Worm (Caenorhabditis elegans) whole organism, mixed stage, embryonic: Measurements from ENCODE around the gene nep-5.

Source experiments
- M03D4.4 ChIP-seq: sonication (generic microtip); optimal IDR thresholded peaks from 2 replicates; lab custom pipeline; 2017; ENCODE audit warnings: mild to moderate bottlenecking, missing genetic modification characterization, missing compliant biosample characterization
- bed-3 ChIP-seq: fragments of 200-800 bp; sonication (Bioruptor generic); optimal IDR thresholded peaks from 3 replicates; lab custom pipeline; 2018; ENCODE audit warnings: mild to moderate bottlenecking, missing genetic modification characterization, moderate library complexity, missing compliant biosample characterization
- blmp-1 ChIP-seq: fragments of 150-350 bp; optimal IDR thresholded peaks from 2 replicates; lab custom pipeline; 2014; ENCODE audit warnings: missing biosample characterization, missing genetic modification characterization
- ceh-39 ChIP-seq: fragments of 150-350 bp; optimal IDR thresholded peaks from 2 replicates; lab custom pipeline; 2014; ENCODE audit warnings: missing biosample characterization, missing genetic modification characterization
- ceh-43 ChIP-seq: fragments of 200-800 bp; sonication (Bioruptor generic); optimal IDR thresholded peaks from 2 replicates; lab custom pipeline; 2018; ENCODE audit warnings: mild to moderate bottlenecking, missing genetic modification characterization, moderate library complexity, missing compliant biosample characterization
- ceh-83 ChIP-seq: fragments of 200-800 bp; sonication (Bioruptor generic); optimal IDR thresholded peaks from 2 replicates; lab custom pipeline; 2018; ENCODE audit warnings: mild to moderate bottlenecking, missing genetic modification characterization, missing compliant biosample characterization
- ces-1 ChIP-seq: fragments of 150-350 bp; optimal IDR thresholded peaks from 2 replicates; lab custom pipeline; 2014; ENCODE audit warnings: missing biosample characterization, missing genetic modification reagents, missing genetic modification characterization
- cnd-1 ChIP-seq: fragments of 200-800 bp; sonication (Bioruptor generic); optimal IDR thresholded peaks from 2 replicates; lab custom pipeline; 2018; ENCODE audit warnings: mild to moderate bottlenecking, missing genetic modification characterization, missing compliant biosample characterization
- elt-1 ChIP-seq: sonication (generic microtip); optimal IDR thresholded peaks from 2 replicates; lab custom pipeline; 2017; ENCODE audit warnings: missing genetic modification characterization, mild to moderate bottlenecking, missing compliant biosample characterization, antibody characterized with exemption, moderate library complexity, borderline replicate concordance; ENCODE audit not compliant: insufficient read depth
- hlh-1 ChIP-seq: fragments of 150-350 bp; optimal IDR thresholded peaks from 2 replicates; lab custom pipeline; 2014; ENCODE audit warnings: missing biosample characterization, missing genetic modification reagents, missing genetic modification characterization
- lin-13 ChIP-seq: fragments of 150-350 bp; optimal IDR thresholded peaks from 2 replicates; lab custom pipeline; 2014; ENCODE audit warnings: missing biosample characterization, missing genetic modification characterization
- lin-32 ChIP-seq: fragments of 200-800 bp; sonication (Bioruptor generic); optimal IDR thresholded peaks from 2 replicates; lab custom pipeline; 2018; ENCODE audit warnings: mild to moderate bottlenecking, missing genetic modification characterization, missing compliant biosample characterization
- lsy-2 ChIP-seq: fragments of 150-350 bp; optimal IDR thresholded peaks from 2 replicates; lab custom pipeline; 2014; ENCODE audit warnings: missing biosample characterization, missing genetic modification characterization
- mep-1 ChIP-seq: fragments of 150-350 bp; optimal IDR thresholded peaks from 2 replicates; lab custom pipeline; 2017; ENCODE audit warnings: missing biosample characterization, missing genetic modification reagents, missing genetic modification characterization, inconsistent platforms
- mls-2 ChIP-seq: sonication (generic microtip); optimal IDR thresholded peaks from 2 replicates; lab custom pipeline; 2016; ENCODE audit warnings: mild to moderate bottlenecking, missing genetic modification characterization, moderate library complexity, missing compliant biosample characterization
- nhr-12 ChIP-seq: fragments of 150-350 bp; optimal IDR thresholded peaks from 2 replicates; lab custom pipeline; 2014; ENCODE audit warnings: missing biosample characterization, missing genetic modification characterization
- nhr-2 ChIP-seq: fragments of 150-350 bp; optimal IDR thresholded peaks from 2 replicates; lab custom pipeline; 2014; ENCODE audit warnings: missing biosample characterization, missing genetic modification characterization
- nhr-28 ChIP-seq: fragments of 150-350 bp; optimal IDR thresholded peaks from 2 replicates; lab custom pipeline; 2014; ENCODE audit warnings: missing biosample characterization, missing genetic modification characterization
- nhr-76 ChIP-seq: sonication (generic microtip); optimal IDR thresholded peaks from 2 replicates; lab custom pipeline; 2017; ENCODE audit warnings: missing biosample characterization, missing genetic modification characterization
- pha-4 ChIP-seq: fragments of 150-350 bp; optimal IDR thresholded peaks from 2 replicates; lab custom pipeline; 2018; ENCODE audit warnings: missing biosample characterization, missing genetic modification reagents, missing genetic modification characterization
- sem-2 ChIP-seq: fragments of 200-800 bp; sonication (Bioruptor generic); optimal IDR thresholded peaks from 2 replicates; lab custom pipeline; 2018; ENCODE audit warnings: mild to moderate bottlenecking, missing genetic modification characterization, missing compliant biosample characterization
- snpc-4 ChIP-seq: fragments of 150-350 bp; optimal IDR thresholded peaks from 2 replicates; lab custom pipeline; 2014; ENCODE audit warnings: missing biosample characterization, missing genetic modification characterization
- sptf-1 ChIP-seq: sonication (generic microtip); optimal IDR thresholded peaks from 2 replicates; lab custom pipeline; 2017; ENCODE audit warnings: mild to moderate bottlenecking, missing genetic modification characterization, moderate library complexity, missing compliant biosample characterization
- tbx-8 ChIP-seq: fragments of 200-800 bp; sonication (Bioruptor generic); optimal IDR thresholded peaks from 2 replicates; lab custom pipeline; 2018; ENCODE audit warnings: mild to moderate bottlenecking, missing genetic modification characterization, moderate library complexity, missing compliant biosample characterization
- unc-120 ChIP-seq: sonication (generic microtip); optimal IDR thresholded peaks from 2 replicates; lab custom pipeline; 2017; ENCODE audit warnings: missing genetic modification characterization, missing compliant biosample characterization; ENCODE audit not compliant: poor library complexity, severe bottlenecking
- unc-62 ChIP-seq: fragments of 150-350 bp; optimal IDR thresholded peaks from 2 replicates; lab custom pipeline; 2014; ENCODE audit warnings: missing biosample characterization, missing genetic modification reagents, missing genetic modification characterization
- zip-8 ChIP-seq: fragments of 150-350 bp; optimal IDR thresholded peaks from 2 replicates; lab custom pipeline; 2014; ENCODE audit warnings: missing biosample characterization, missing genetic modification characterization
- ztf-11 ChIP-seq: fragments of 150-350 bp; optimal IDR thresholded peaks from 2 replicates; lab custom pipeline; 2014; ENCODE audit warnings: missing biosample characterization, missing genetic modification characterization

nep-5 gene

ce11 chrII:5505820-5506287, 17.9 kb downstream of the nep-5 start, which contains the start of gene npp-24:
TSS of gene npp-24 (plus strand) at chrII:5505870.
- TF ChIP-seq mls-2 (tag; lab: Kevin White, UChicago) = no peak
- no peak for TF ChIP-seq nhr-76 (tag; lab: Kevin White, UChicago)
- TF ChIP-seq sem-2 (GFP tag; lab: Kevin White, UChicago) = no peak
- no peak for TF ChIP-seq ztf-11
- TF ChIP-seq cnd-1 (tag; lab: Kevin White, UChicago) = no peak
- peak; percentile 79 for TF ChIP-seq ces-1
- TF ChIP-seq blmp-1 = peak; percentile 3
- no peak for TF ChIP-seq zip-8 (tag; lab: Kevin White, UChicago)
- TF ChIP-seq nhr-28 (tag; lab: Kevin White, UChicago) = no peak
- TF ChIP-seq ceh-43 = no peak

ce11 chrII:5511417-5512353, 23.7 kb downstream of the nep-5 start:
- TF ChIP-seq hlh-1 (peak; percentile 86), ceh-83 (GFP tag; lab: Kevin White, UChicago) (no peak), sem-2 (GFP tag; lab: Kevin White, UChicago) (no peak), nhr-28 (tag; lab: Kevin White, UChicago) (no peak), lin-13 (tag; lab: Kevin White, UChicago) (no peak), zip-8 (tag; lab: Kevin White, UChicago) (no peak), unc-120 (tag; lab: Kevin White, UChicago) (peak; percentile 2), ces-1 (peak; percentile 67)

DNA sequence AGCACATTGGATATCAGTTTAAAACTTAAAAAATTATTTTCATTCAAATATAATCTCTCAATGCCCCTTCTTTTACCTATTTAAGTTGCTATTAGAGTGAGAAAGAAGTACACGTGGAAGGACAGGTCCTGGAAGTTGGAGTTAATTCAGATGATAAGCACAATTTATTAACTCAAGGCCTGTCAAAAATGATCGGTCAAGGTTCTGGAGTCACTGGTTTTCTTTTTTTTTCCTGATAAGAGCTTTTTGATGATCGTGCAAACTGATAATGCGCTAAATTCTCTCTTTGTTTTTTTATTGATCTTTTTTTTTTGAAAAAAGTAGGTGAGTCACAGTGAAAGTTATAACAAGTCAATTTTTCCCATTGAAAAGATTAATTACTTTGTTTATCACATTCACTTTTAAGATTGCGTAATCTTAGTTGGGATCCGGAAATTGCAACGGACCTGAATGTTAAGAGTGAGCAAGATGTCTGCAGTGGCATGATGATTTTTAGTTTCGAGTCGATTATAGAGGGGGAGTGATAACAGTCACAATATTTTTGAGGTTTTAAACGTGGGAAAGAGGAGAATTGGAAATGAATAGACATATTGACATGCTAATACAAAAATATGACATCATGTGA, 24.6 kb downstream of the nep-5 start:
- TF ChIP-seq pha-4 (tag; lab: Kevin White, UChicago) (no peak), M03D4.4 (tag; lab: Kevin White, UChicago) (no peak), ceh-43 (no peak), tbx-8 (no peak), ces-1 (no peak), nhr-76 (tag; lab: Kevin White, UChicago) (no peak), nhr-12 (tag; lab: Kevin White, UChicago) (no peak), lsy-2 (tag; lab: Kevin White, UChicago) (no peak), unc-120 (tag; lab: Kevin White, UChicago) (no peak), nhr-2 (no peak)

DNA sequence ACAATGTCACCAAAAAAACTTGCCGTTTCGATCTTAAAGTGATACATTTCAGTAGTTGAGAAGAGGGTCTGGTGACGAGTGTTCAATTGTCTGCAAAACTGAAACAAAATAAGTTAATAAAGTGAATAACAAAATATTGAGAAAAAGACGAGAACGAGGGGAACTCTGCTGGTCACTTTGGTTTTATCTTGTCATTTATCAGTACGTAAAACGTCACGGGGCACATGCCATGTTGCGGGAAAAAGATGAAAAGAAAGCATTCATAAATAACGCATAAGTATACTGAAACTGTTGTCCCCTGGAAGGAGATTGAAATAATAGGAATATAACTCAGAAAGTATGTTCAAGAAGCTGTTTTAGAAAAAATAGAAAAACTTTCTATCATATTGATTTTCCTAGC, 26.9 kb downstream of the nep-5 start, which contains the start of gene sahd-1:
Gene sahd-1 (minus strand): TSS at position 100 of the 400 bp plus-strand sequence.
- TF ChIP-seq zip-8 (tag; lab: Kevin White, UChicago) (no peak), nhr-2 (no peak), sem-2 (GFP tag; lab: Kevin White, UChicago) (no peak), unc-62 (GFP tag; lab: Kevin White, UChicago) (no peak), nhr-28 (tag; lab: Kevin White, UChicago) (no peak), blmp-1 (no peak), nhr-76 (tag; lab: Kevin White, UChicago) (no peak), bed-3 (no peak), lin-32 (GFP tag; lab: Kevin White, UChicago) (no peak)
- TF ChIP-seq, all 35 proteins: peak for 0

DNA sequence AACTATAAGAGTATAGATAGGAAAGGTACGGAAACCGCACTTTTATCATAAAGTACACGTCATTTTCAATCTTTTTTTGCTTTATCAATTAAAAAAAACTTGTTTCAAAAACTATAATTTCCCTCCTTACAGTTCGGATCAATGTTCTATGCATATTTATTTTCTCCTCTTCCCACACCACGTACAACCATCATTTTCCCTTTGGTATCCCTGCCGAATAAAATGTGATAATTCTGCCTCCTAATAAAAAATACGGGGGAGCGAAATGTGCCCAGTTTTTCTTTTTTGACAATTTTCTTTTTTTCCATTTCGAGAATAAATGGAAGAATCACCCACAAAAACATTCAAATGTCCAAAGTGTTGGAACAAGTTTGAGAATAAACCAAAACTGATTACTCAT, 27.6 kb downstream of the nep-5 start, which contains the start of gene ZK177.3:
Gene ZK177.3 (plus strand): TSS at position 301 of the 400 bp plus-strand sequence.
- TF ChIP-seq lin-13 (tag; lab: Kevin White, UChicago) (no peak), mep-1 (tag; lab: Kevin White, UChicago) (no peak), ceh-39 (tag; lab: Kevin White, UChicago) (no peak), unc-120 (tag; lab: Kevin White, UChicago) (no peak), tbx-8 (no peak), zip-8 (tag; lab: Kevin White, UChicago) (no peak), sem-2 (GFP tag; lab: Kevin White, UChicago) (no peak), nhr-2 (no peak), lin-32 (GFP tag; lab: Kevin White, UChicago) (no peak), ces-1 (no peak), elt-1 (tag; lab: Kevin White, UChicago) (no peak), ceh-83 (GFP tag; lab: Kevin White, UChicago) (no peak), nhr-12 (tag; lab: Kevin White, UChicago) (no peak), bed-3 (no peak), ceh-43 (no peak), snpc-4 (tag; lab: Kevin White, UChicago) (no peak), ztf-11 (no peak), sptf-1 (tag; lab: Kevin White, UChicago) (no peak), mls-2 (tag; lab: Kevin White, UChicago) (no peak)
